Worm (Caenorhabditis elegans): ENCODE results near the gene F19G12.9.

ce11 chrX:1453770-1454169 lies 34.8 kb downstream of the F19G12.9 start, which contains the start of gene cebp-1:
- TF ChIP-seq flt-1 (GFP tag; IDR thresholded peaks at IDR 0.05) (no peak), ztf-29 (GFP tag; IDR thresholded peaks at IDR 0.05) (no peak), klf-2 (GFP tag; conservative IDR thresholded peaks at IDR 0.05) (no peak), cog-1 (tag; optimal IDR thresholded peaks at IDR 0.05) (no peak)

All from whole organism, midembryonic.